Fruit fly (Drosophila melanogaster) whole organism, embryonic: ENCODE results near the gene CG17140.

Experiments
- CG10431 ChIP-seq: fragments of 200-800 bp; sonication (Bioruptor generic); optimal IDR thresholded peaks from 3 replicates; lab custom pipeline; 2018; ENCODE audit warnings: missing biosample characterization, mild to moderate bottlenecking, missing genetic modification characterization
- CG11456 ChIP-seq: fragments of 200-800 bp; sonication (Bioruptor generic); IDR thresholded peaks from 3 replicates; pipeline ENCODE4 v1.3.6; 2022; ENCODE audit warnings: missing biosample characterization, missing genetic modification characterization
- CG12236 ChIP-seq: fragments of 200-800 bp; sonication (Bioruptor generic); optimal IDR thresholded peaks from 2 replicates; lab custom pipeline; 2016; ENCODE audit warnings: missing biosample characterization, missing genetic modification characterization
- CG13424 ChIP-seq: fragments of 200-800 bp; sonication (Bioruptor generic); optimal IDR thresholded peaks from 2 replicates; lab custom pipeline; 2019; ENCODE audit warnings: missing biosample characterization, mild to moderate bottlenecking, missing genetic modification characterization, moderate library complexity
- CG13775 ChIP-seq: fragments of 200-800 bp; sonication (Bioruptor generic); optimal IDR thresholded peaks from 3 replicates; lab custom pipeline; 2017; ENCODE audit warnings: missing biosample characterization, mild to moderate bottlenecking, missing genetic modification characterization
- CG14050 ChIP-seq: fragments of 200-800 bp; sonication (Bioruptor generic); IDR thresholded peaks from 3 replicates; pipeline ENCODE4 v1.3.6; 2022; ENCODE audit warnings: missing biosample characterization, missing genetic modification characterization
- CG14860 ChIP-seq: fragments of 200-800 bp; sonication (Bioruptor generic); IDR thresholded peaks from 3 replicates; pipeline ENCODE4 v1.3.6; 2022; ENCODE audit warnings: missing biosample characterization, missing genetic modification characterization; ENCODE audit not compliant: partially characterized antibody
- CG15479 ChIP-seq: fragments of 200-800 bp; sonication (Bioruptor generic); optimal IDR thresholded peaks from 3 replicates; lab custom pipeline; 2019; ENCODE audit warnings: missing biosample characterization, mild to moderate bottlenecking, missing genetic modification characterization, moderate library complexity
- CG18476 ChIP-seq: fragments of 200-800 bp; sonication (Bioruptor generic); optimal IDR thresholded peaks from 2 replicates; lab custom pipeline; 2016; ENCODE audit warnings: missing biosample characterization, mild to moderate bottlenecking, missing genetic modification characterization
- CG18599 ChIP-seq: fragments of 200-800 bp; sonication (Bioruptor generic); optimal IDR thresholded peaks from 3 replicates; lab custom pipeline; 2017; ENCODE audit warnings: missing biosample characterization, missing genetic modification characterization, mild to moderate bottlenecking, moderate library complexity, missing genetic modification reagents
- CG2875 ChIP-seq: fragments of 200-800 bp; sonication (Bioruptor generic); optimal IDR thresholded peaks from 2 replicates; lab custom pipeline; 2017; ENCODE audit warnings: missing biosample characterization, mild to moderate bottlenecking, missing genetic modification characterization, missing genetic modification reagents
- CG30403 ChIP-seq: fragments of 200-800 bp; sonication (Bioruptor generic); optimal IDR thresholded peaks from 3 replicates; lab custom pipeline; 2016; ENCODE audit warnings: missing biosample characterization, missing genetic modification characterization
- CG3726 ChIP-seq: fragments of 200-800 bp; sonication (Bioruptor generic); IDR thresholded peaks from 3 replicates; pipeline ENCODE4, ENCODE4 v1.3.6; 2022; ENCODE audit warnings: missing biosample characterization, missing genetic modification characterization
- CG4282 ChIP-seq: fragments of 200-800 bp; sonication (Bioruptor generic); optimal IDR thresholded peaks from 2 replicates; lab custom pipeline; 2016; ENCODE audit warnings: missing biosample characterization, missing genetic modification characterization
- CG4617 ChIP-seq: fragments of 200-800 bp; sonication (Bioruptor generic); optimal IDR thresholded peaks from 3 replicates; lab custom pipeline; 2016; ENCODE audit warnings: missing biosample characterization, missing genetic modification characterization, borderline replicate concordance
- CG6254 ChIP-seq: fragments of 200-800 bp; sonication (Bioruptor generic); optimal IDR thresholded peaks from 3 replicates; lab custom pipeline; 2017; ENCODE audit warnings: mild to moderate bottlenecking, missing biosample characterization, missing genetic modification reagents, missing genetic modification characterization
- CG7271 ChIP-seq: fragments of 200-800 bp; sonication (Bioruptor generic); optimal IDR thresholded peaks from 2 replicates; lab custom pipeline; 2018; ENCODE audit warnings: missing biosample characterization, mild to moderate bottlenecking, missing genetic modification characterization, moderate library complexity
- CG7556 ChIP-seq: fragments of 200-800 bp; sonication (Bioruptor generic); optimal IDR thresholded peaks from 2 replicates; lab custom pipeline; 2017; ENCODE audit warnings: missing biosample characterization, mild to moderate bottlenecking, missing genetic modification characterization
- CG8388 ChIP-seq: fragments of 200-800 bp; sonication (Bioruptor generic); optimal IDR thresholded peaks from 2 replicates; lab custom pipeline; 2019; ENCODE audit warnings: missing biosample characterization, mild to moderate bottlenecking, missing genetic modification characterization, moderate library complexity
- CG8478 ChIP-seq: fragments of >200 bp; optimal IDR thresholded peaks from 2 replicates; lab custom pipeline; 2018
- CG9215 ChIP-seq: fragments of 200-800 bp; sonication (Bioruptor generic); IDR thresholded peaks from 2 replicates; pipeline ENCODE4 v1.3.6; 2022; ENCODE audit warnings: missing biosample characterization, missing genetic modification characterization
- Dfd ChIP-seq, 2 experiments: fragments of >200 bp; optimal IDR thresholded peaks; 2 replicates each; lab custom pipeline; 2017; ENCODE audit warnings: missing biosample characterization in 2 of 2, missing genetic modification characterization in 2 of 2
- Dip2 ChIP-seq: fragments of 200-800 bp; sonication (Bioruptor generic); IDR thresholded peaks from 2 replicates; pipeline ENCODE4 v1.3.6; 2022; ENCODE audit warnings: missing biosample characterization, missing genetic modification characterization
- Doc3 ChIP-seq: fragments of 200-800 bp; sonication (Bioruptor generic); IDR thresholded peaks from 3 replicates; pipeline ENCODE4 v1.3.6; 2022; ENCODE audit warnings: missing biosample characterization, missing genetic modification characterization; ENCODE audit not compliant: partially characterized antibody
- E2f2 ChIP-seq: fragments of 200-800 bp; sonication (Bioruptor generic); IDR thresholded peaks from 2 replicates; pipeline ENCODE4 v1.3.6; 2022; ENCODE audit warnings: missing biosample characterization, missing genetic modification characterization
- Fer3 ChIP-seq: fragments of 200-800 bp; sonication (Bioruptor generic); optimal IDR thresholded peaks from 2 replicates; lab custom pipeline; 2018; ENCODE audit warnings: missing biosample characterization, mild to moderate bottlenecking, missing genetic modification characterization, moderate library complexity
- HmgD ChIP-seq: fragments of 200-800 bp; sonication (Bioruptor generic); optimal IDR thresholded peaks from 3 replicates; lab custom pipeline; 2016; ENCODE audit warnings: missing biosample characterization, missing genetic modification characterization
- Meics ChIP-seq: fragments of 200-800 bp; sonication (Bioruptor generic); optimal IDR thresholded peaks from 2 replicates; lab custom pipeline; 2017; ENCODE audit warnings: missing biosample characterization, mild to moderate bottlenecking, missing genetic modification characterization
- Myb ChIP-seq: fragments of 200-800 bp; sonication (Bioruptor generic); optimal IDR thresholded peaks from 2 replicates; lab custom pipeline; 2016; ENCODE audit warnings: missing biosample characterization, missing genetic modification characterization
- NC2β ChIP-seq: fragments of 200-800 bp; sonication (Bioruptor generic); optimal IDR thresholded peaks from 2 replicates; lab custom pipeline; 2016; ENCODE audit warnings: missing biosample characterization, missing genetic modification characterization
- Optix ChIP-seq: fragments of 200-800 bp; sonication (Bioruptor generic); IDR thresholded peaks from 3 replicates; pipeline ENCODE4 v1.3.6; 2022; ENCODE audit warnings: missing biosample characterization, missing genetic modification characterization
- Poxn ChIP-seq: fragments of 200-800 bp; sonication (Bioruptor generic); IDR thresholded peaks from 2 replicates; pipeline ENCODE4 v1.3.6; 2022; ENCODE audit warnings: missing biosample characterization, missing genetic modification characterization
- Sin3A ChIP-seq: fragments of >200 bp; optimal IDR thresholded peaks from 2 replicates; lab custom pipeline; 2018
- Ssrp ChIP-seq: fragments of 200-800 bp; sonication (Bioruptor generic); optimal IDR thresholded peaks from 2 replicates; lab custom pipeline; 2018; ENCODE audit warnings: missing biosample characterization, mild to moderate bottlenecking, missing genetic modification characterization, moderate library complexity
- amos ChIP-seq: fragments of 200-800 bp; sonication (Bioruptor generic); IDR thresholded peaks from 2 replicates; pipeline ENCODE4 v1.3.6; 2022; ENCODE audit warnings: missing biosample characterization, missing genetic modification characterization; ENCODE audit not compliant: partially characterized antibody
- ara ChIP-seq: fragments of 200-800 bp; sonication (Bioruptor generic); IDR thresholded peaks from 2 replicates; pipeline ENCODE4 v1.3.6; 2022; ENCODE audit warnings: missing biosample characterization, missing genetic modification characterization
- cas ChIP-seq: fragments of 200-800 bp; sonication (Bioruptor generic); IDR thresholded peaks from 2 replicates; pipeline ENCODE4 v1.3.6; 2022; ENCODE audit warnings: missing biosample characterization, missing genetic modification characterization
- fu2 ChIP-seq: fragments of 200-800 bp; sonication (Bioruptor generic); optimal IDR thresholded peaks from 2 replicates; lab custom pipeline; 2016; ENCODE audit warnings: missing biosample characterization, missing genetic modification characterization
- hkb ChIP-seq, 2 experiments: fragments of 200-800 bp in 1 of 2; fragments of >200 bp in 1 of 2; sonication (Bioruptor generic) in 1 of 2; IDR thresholded peaks in 1 of 2; optimal IDR thresholded peaks in 1 of 2; 2 replicates each; pipeline versions ENCODE4 v1.3.6 to Lab custom; 2017 to 2022; ENCODE audit warnings: missing biosample characterization in 1 of 2, missing genetic modification characterization in 1 of 2
- luna ChIP-seq: fragments of 200-800 bp; sonication (Bioruptor generic); optimal IDR thresholded peaks from 2 replicates; lab custom pipeline; 2016; ENCODE audit warnings: missing biosample characterization, missing genetic modification characterization
- phol ChIP-seq: fragments of 200-800 bp; sonication (Bioruptor generic); optimal IDR thresholded peaks from 3 replicates; lab custom pipeline; 2018; ENCODE audit warnings: missing biosample characterization, mild to moderate bottlenecking, missing genetic modification characterization, moderate library complexity
- pros ChIP-seq: fragments of 200-800 bp; sonication (Bioruptor generic); optimal IDR thresholded peaks from 3 replicates; lab custom pipeline; 2019; ENCODE audit warnings: missing biosample characterization, mild to moderate bottlenecking, missing genetic modification characterization, moderate library complexity
- slp2 ChIP-seq: fragments of 200-800 bp; sonication (Bioruptor generic); optimal IDR thresholded peaks from 2 replicates; lab custom pipeline; 2016; ENCODE audit warnings: missing biosample characterization, missing genetic modification characterization
- sob ChIP-seq: fragments of 200-800 bp; sonication (Bioruptor generic); IDR thresholded peaks from 2 replicates; pipeline ENCODE4 v1.3.6; 2022; ENCODE audit warnings: missing biosample characterization, missing genetic modification characterization
- stwl ChIP-seq: fragments of 200-800 bp; sonication (Bioruptor generic); optimal IDR thresholded peaks from 3 replicates; lab custom pipeline; 2018; ENCODE audit warnings: missing biosample characterization, mild to moderate bottlenecking, missing genetic modification characterization, moderate library complexity
- sug ChIP-seq: fragments of 200-800 bp; optimal IDR thresholded peaks from 2 replicates; lab custom pipeline; 2019; ENCODE audit warnings: missing biosample characterization, mild to moderate bottlenecking, missing genetic modification characterization, moderate library complexity
- tap ChIP-seq: fragments of 200-800 bp; optimal IDR thresholded peaks from 3 replicates; lab custom pipeline; 2019; ENCODE audit warnings: missing biosample characterization, mild to moderate bottlenecking, missing genetic modification characterization, moderate library complexity
- wdn ChIP-seq: fragments of 200-800 bp; sonication (Bioruptor generic); IDR thresholded peaks from 2 replicates; pipeline ENCODE4 v1.3.6; 2022; ENCODE audit warnings: missing biosample characterization, missing genetic modification characterization
- zfh2 ChIP-seq: fragments of 200-800 bp; sonication (Bioruptor generic); optimal IDR thresholded peaks from 2 replicates; lab custom pipeline; 2016; ENCODE audit warnings: missing biosample characterization, missing genetic modification characterization

The CG17140 gene

dm6 chr2L:10850320-10850990 is 5.0 kb upstream of the CG17140 start, which contains the start of gene porin (continued):
- TF ChIP-seq CG13775 (GFP tag; lab: Kevin White, UChicago) (no peak), luna (GFP tag; lab: Kevin White, UChicago) (no peak), amos (GFP tag; lab: Robert Waterston, UW) (peak; percentile 29; the same call in 1 of the 2 replicates), pros (GFP tag; lab: Kevin White, UChicago) (no peak), CG10431 (GFP tag; lab: Kevin White, UChicago) (peak; percentile 30), CG8478 (lab: Kevin White, UChicago) (no peak), CG14050 (GFP tag; lab: Robert Waterston, UW) (no peak), Fer3 (tag; lab: Kevin White, UChicago) (no peak), wdn (GFP tag; lab: Robert Waterston, UW) (no peak), CG9215 (GFP tag; lab: Robert Waterston, UW) (no peak), CG18476 (GFP tag; lab: Kevin White, UChicago) (no peak), CG30403 (GFP tag; lab: Kevin White, UChicago) (no peak), HmgD (GFP tag; lab: Kevin White, UChicago) (no peak), Myb (GFP tag; lab: Kevin White, UChicago) (peak; percentile 100), CG13424 (tag; lab: Kevin White, UChicago) (no peak), CG12236 (GFP tag; lab: Kevin White, UChicago) (no peak), phol (peak; percentile 48), CG7271 (tag; lab: Kevin White, UChicago) (no peak), Doc3 (no peak), CG2875 (GFP tag; lab: Kevin White, UChicago) (peak; percentile 5), tap (tag; lab: Kevin White, UChicago) (no peak), Meics (GFP tag; lab: Kevin White, UChicago) (peak; percentile 15), CG18599 (peak; percentile 1), CG3726 (GFP tag; lab: Robert Waterston, UW) (no peak), stwl (tag; lab: Kevin White, UChicago) (peak; percentile 79), sug (tag; lab: Kevin White, UChicago) (peak; percentile 24), NC2β (GFP tag; lab: Kevin White, UChicago) (no peak), E2f2 (GFP tag; lab: Robert Waterston, UW) (peak; percentile 71), CG4617 (GFP tag; lab: Kevin White, UChicago) (peak; percentile 83), Sin3A (peak; percentile 56)

- TF ChIP-seq CG14860 (no peak), Dip2 (GFP tag; lab: Robert Waterston, UW) (no peak), CG7556 (no peak), CG6254 (GFP tag; lab: Kevin White, UChicago) (no peak), slp2 (GFP tag; lab: Kevin White, UChicago) (no peak), CG11456 (GFP tag; lab: Robert Waterston, UW) (no peak), fu2 (GFP tag; lab: Kevin White, UChicago) (no peak), hkb (optimal IDR thresholded peaks at IDR 0.05; lab: Kevin White, UChicago) (no peak), hkb (GFP tag; IDR thresholded peaks at IDR 0.05; lab: Robert Waterston, UW) (peak; percentile 71), CG8388 (GFP tag; lab: Kevin White, UChicago) (peak; percentile 2), ara (0 out of 2 replicates have a peak, but pooled peaks have one; percentile 30), CG15479 (no peak), cas (GFP tag; lab: Robert Waterston, UW) (no peak), CG13424 (tag; lab: Kevin White, UChicago) (no peak), zfh2 (GFP tag; lab: Kevin White, UChicago) (no peak), CG4282 (no peak), Optix (GFP tag; lab: Robert Waterston, UW) (no peak), Ssrp (tag; lab: Kevin White, UChicago) (peak; percentile 18), sob (GFP tag; lab: Robert Waterston, UW) (0 out of 2 replicates have a peak, but pooled peaks have one; percentile 27), Poxn (GFP tag; lab: Robert Waterston, UW) (no peak), Dfd (GFP tag; optimal IDR thresholded peaks at IDR 0.05; lab: Kevin White, UChicago) (no peak)
Observed at dm6 chr2L:10849511-10850191, 4.2 kb upstream of the CG17140 start, which contains the start of gene SmydA-3. Gene SmydA-3, plus strand, starts transcription at chr2L:10850141.
